Fruit fly (Drosophila melanogaster) whole organism, wandering third instar larva: ENCODE results near the gene CG8066.

ENCODE experiments used
- Sp1 ChIP-seq: fragments of 200-800 bp; sonication (Bioruptor generic); optimal IDR thresholded peaks from 3 replicates; lab custom pipeline; 2019; ENCODE audit warnings: missing biosample characterization, mild to moderate bottlenecking, missing genetic modification characterization, moderate library complexity
- dsf ChIP-seq: sonication (Bioruptor generic); optimal IDR thresholded peaks from 2 replicates; lab custom pipeline; 2016; ENCODE audit warnings: missing biosample characterization, missing genetic modification characterization, borderline replicate concordance
- pan ChIP-seq: fragments of >200 bp; optimal IDR thresholded peaks from 2 replicates; lab custom pipeline; 2017

DNA sequence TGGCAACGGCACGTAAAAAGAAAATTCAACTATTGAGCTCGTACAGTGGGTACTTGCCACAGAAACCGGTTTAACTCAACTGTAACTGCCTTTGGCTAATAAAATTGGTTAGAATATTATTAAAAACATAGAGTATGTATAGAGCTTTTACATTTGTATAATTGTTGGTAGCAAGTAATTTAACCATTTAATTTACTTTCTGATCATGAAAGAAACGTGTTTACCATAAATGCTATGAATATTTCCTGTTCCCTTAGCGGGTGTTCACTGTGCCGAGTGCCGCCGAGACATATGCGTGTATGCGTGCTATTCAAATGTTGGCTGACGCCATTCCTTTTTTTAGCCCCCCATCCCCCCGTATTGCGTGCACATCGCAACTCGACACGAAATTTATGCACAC lies 19.9 kb downstream of the CG8066 start:
- TF ChIP-seq pan (lab: Kevin White, UChicago) (no peak), dsf (GFP tag; lab: Kevin White, UChicago) (no peak), Sp1 (GFP tag; lab: Kevin White, UChicago) (no peak)
